Fruit fly (Drosophila melanogaster) S2 (cell line): ENCODE data around the gene pcx.

ENCODE experiments used
- CG8478 ChIP-seq: fragments of >200 bp; optimal IDR thresholded peaks from 2 replicates; lab custom pipeline; 2018
- CTCF ChIP-seq, 2 experiments: fragments of >200 bp; optimal IDR thresholded peaks; 2 replicates each; lab custom pipeline; 2018

The pcx gene

DNA sequence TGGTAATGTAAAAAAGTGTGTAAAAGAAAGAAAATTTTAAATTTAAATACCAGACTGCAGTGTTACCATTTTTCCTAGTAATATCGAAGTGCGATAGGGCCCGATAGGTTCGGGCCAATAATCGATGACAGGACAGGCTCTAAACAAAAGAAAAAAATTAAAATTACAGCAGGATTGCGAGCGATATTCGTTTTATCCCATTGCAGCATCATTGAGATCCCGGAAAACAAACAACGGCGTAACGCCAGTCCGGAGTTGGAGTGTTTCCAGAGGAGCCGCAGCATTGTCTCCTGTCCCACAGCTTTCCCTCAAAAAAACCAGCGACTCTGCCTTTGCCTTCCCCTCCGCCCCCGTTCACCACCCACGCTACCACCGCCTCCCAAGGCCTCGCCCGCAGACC is at the start of gene pcx:
Gene pcx, plus strand, starts transcription at position 159 of the 400 bp plus-strand sequence.
- no peak for TF ChIP-seq CG8478
- no peak for TF ChIP-seq CTCF (optimal IDR thresholded peaks at IDR 0.05; lab: Kevin White, UChicago)

dm6 chrX:2175956-2176469 is 49.1 kb upstream of the pcx start, which contains the start of gene Cyp4d2:
Gene Cyp4d2 (plus strand): TSS chrX:2176006.
- no peak for TF ChIP-seq CTCF (optimal IDR thresholded peaks at IDR 0.05; lab: Kevin White, UChicago)
- TF ChIP-seq CG8478, result no peak

DNA sequence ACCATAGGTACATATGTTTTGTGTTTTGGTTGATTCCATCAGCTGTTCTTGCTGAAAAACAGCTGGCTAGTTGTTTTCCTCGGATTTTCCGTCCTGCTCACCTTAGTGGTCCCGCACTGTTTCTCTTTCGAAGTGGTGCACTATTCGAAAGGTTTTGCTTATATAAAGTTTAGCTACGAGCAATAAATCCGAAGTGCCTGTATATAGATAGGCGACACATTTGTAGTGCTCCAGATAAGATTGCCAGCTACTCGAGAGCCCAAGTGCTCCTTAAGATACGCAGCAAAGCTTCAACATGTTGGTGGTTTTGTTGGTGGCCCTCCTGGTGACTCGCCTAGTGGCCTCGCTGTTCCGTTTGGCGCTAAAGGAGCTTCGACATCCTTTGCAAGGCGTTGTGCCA is 46.3 kb upstream of the pcx start, which contains the start of gene Cyp4ae1:
Gene Cyp4ae1, plus strand, starts transcription at position 206 of the 400 bp plus-strand sequence.
- TF ChIP-seq CG8478 (no peak), CTCF (optimal IDR thresholded peaks at IDR 0.05; lab: Kevin White, UChicago) (no peak)

DNA sequence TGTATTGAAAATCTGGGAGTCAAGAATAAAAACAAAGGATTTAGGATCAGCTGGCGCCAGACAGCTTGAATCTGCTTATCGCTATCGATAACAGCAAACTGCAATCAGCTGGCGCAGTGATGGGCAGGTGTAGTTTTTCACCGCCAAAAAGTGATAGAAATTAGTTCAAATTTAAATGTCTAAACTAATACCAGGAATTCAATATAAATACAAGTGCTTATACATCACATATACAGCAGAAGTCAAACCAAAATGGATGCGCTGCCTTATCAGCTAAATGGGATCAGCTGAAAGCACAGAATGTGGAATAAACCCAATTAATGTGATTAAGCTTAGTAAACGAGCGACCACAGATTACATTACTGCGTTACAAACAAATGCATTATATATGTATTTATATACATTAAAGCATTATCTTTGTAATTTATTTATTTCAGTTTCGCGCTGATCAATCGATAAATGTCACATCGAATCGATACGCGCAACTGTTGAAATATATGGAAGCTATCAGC is 44.3 kb upstream of the pcx start, which contains the start of gene pn:
Gene pn, plus strand, starts transcription at position 462 of the 512 bp plus-strand sequence.
- no peak for TF ChIP-seq CTCF (optimal IDR thresholded peaks at IDR 0.05; lab: Kevin White, UChicago)
- no peak for TF ChIP-seq CG8478

DNA sequence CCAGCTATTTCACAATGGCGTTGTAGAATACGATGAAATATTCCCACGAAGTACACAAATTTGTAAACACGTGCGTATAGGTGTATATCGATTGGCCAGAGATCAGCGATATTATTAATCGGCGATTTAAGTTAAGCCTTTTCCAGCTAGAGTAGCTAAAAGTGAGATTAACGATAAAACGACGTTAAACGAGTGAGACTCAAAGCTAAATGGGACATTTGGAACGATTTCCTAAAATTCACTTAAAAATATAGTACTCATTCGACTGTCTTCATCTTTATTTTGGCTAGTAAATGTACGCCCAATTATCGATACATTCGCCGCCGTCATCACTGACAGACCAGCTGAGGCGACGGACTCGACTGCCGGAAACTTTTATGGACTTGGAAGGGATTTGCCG is 40.5 kb upstream of the pcx start, which contains the start of the genes Nmd3 and CG17776:
Gene Nmd3, minus strand, starts transcription at position 106 of the 400 bp plus-strand sequence.
Gene CG17776, plus strand, starts transcription at position 163 of the 400 bp plus-strand sequence.
- no peak for TF ChIP-seq CG8478
- no peak for TF ChIP-seq CTCF (optimal IDR thresholded peaks at IDR 0.05; lab: Kevin White, UChicago)

dm6 chrX:2186555-2186954 is 38.5 kb upstream of the pcx start, which contains the start of gene CG17777:
Gene CG17777 (plus strand): TSS chrX:2186855.
- TF ChIP-seq CTCF (optimal IDR thresholded peaks at IDR 0.05; lab: Kevin White, UChicago), result no peak
- TF ChIP-seq CG8478, result no peak

DNA sequence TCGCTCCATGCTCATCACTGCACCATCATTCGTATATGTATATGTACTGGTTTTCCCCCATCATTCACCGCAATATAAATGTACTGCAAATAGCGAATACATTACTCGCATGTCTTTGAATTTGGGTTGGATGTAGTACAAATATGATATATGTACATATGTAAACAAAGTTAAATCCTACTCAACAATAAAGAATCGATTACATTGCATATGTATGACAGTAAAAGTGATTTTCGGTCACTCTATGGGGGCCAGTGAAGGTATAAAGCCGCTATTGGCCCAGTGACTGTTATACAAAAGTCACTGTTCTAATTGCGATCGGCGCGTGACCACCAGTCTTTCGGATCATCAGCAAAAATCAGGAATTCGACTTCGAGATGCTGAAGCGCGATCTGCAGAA is 37.6 kb upstream of the pcx start, which contains the start of gene CG3457:
Gene CG3457, plus strand, starts transcription at position 301 of the 400 bp plus-strand sequence.
- no peak for TF ChIP-seq CTCF (optimal IDR thresholded peaks at IDR 0.05; lab: Kevin White, UChicago)
- TF ChIP-seq CG8478, result no peak

dm6 chrX:2188888-2189287 is 36.2 kb upstream of the pcx start, which contains the start of gene Mct1:
Gene Mct1 (plus strand): TSS chrX:2189188.
- TF ChIP-seq CG8478, result no peak
- no peak for TF ChIP-seq CTCF (optimal IDR thresholded peaks at IDR 0.05; lab: Kevin White, UChicago)

DNA sequence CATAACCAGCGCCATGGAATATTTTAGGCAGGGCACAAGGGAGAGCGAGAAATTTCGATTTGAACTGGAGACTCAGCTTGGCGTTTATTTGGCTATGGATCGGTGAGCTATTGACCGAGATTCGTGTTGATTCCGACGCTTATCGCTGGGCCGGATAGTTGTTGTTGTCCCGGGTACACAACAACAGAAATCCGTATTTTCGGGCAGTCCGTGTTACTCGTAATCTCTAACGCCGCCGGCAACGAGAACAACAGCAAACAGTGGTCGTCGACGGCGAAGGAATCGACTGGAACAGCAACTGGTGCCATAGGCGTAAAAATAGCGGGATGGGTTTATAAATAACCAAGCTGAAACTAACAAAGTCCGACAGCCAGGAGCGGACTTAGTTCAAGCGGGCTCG is 33.2 kb upstream of the pcx start:
- TF ChIP-seq CTCF (optimal IDR thresholded peaks at IDR 0.05; lab: Kevin White, UChicago) (no peak), CG8478 (no peak)

dm6 chrX:2193158-2193557 is 31.9 kb upstream of the pcx start:
- TF ChIP-seq CTCF (optimal IDR thresholded peaks at IDR 0.05; lab: Kevin White, UChicago) (no peak), CG8478 (no peak)

DNA sequence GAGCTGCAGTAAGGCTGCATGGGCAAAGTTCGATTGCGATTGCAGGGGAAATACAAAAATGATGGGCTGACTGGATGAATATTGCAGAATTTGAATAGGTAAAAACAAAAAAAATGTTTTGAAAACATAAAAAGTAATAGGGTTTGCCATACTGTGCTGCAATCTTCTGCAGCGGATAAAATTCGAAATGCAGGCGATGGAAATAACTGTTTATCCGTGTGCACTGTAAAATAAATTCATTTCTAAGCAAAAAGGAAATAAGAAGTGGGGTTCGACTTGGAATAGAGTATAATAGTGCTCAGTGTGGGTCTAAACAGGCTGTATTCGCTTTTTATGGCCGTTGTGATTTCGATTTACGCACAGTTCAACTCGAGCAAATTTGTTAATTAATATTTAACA is 31.3 kb upstream of the pcx start, which contains the start of gene CG14053:
Gene CG14053, minus strand, starts transcription at position 101 of the 399 bp plus-strand sequence.
- TF ChIP-seq CG8478, result no peak
- TF ChIP-seq CTCF (optimal IDR thresholded peaks at IDR 0.05; lab: Kevin White, UChicago), result no peak

- TF ChIP-seq CG8478 (no peak), CTCF (optimal IDR thresholded peaks at IDR 0.05; lab: Kevin White, UChicago) (no peak)
These were observed 30.6 kb upstream of the pcx start for dm6 chrX:2194208-2195094.

DNA sequence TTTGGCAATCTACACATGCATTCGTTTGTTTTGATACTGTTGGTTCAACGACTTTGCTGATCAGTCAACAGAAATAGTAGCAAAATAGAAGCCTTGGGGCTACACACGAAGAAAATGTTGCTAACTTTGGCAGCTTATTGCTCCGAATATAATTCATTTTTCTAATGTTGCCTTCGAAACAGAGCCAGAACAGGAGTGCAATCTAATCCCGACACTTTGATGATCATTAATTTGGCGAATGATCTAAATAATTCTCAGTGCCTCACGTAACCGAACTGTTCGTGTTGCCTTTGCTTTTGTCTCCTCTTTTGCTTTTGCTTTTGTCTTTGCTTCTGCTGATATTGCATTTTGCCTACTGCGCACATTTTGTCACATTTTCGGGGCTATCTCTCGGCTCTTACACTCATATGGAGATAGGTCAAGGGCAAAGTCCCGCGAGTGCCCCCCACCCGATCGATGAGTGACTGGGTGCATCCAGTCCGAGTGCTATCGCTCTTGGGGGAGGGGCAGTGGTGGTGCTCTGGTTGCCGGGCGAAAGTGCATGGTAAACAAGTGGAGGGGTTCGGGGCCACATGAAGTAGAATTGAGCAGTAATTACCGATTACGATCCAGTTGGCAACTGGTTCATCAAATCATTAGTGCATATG is 28.9 kb upstream of the pcx start:
- TF ChIP-seq CTCF (optimal IDR thresholded peaks at IDR 0.05; lab: Kevin White, UChicago) (no peak), CG8478 (no peak)

- TF ChIP-seq CG8478 (no peak), CTCF (optimal IDR thresholded peaks at IDR 0.05; lab: Kevin White, UChicago) (no peak)
These were observed 27.5 kb upstream of the pcx start for dm6 chrX:2197414-2198271.
